Fruit fly (Drosophila melanogaster) whole organism, embryonic: ENCODE data around the gene CG6055.

Experiments used
- ATbp ChIP-seq: fragments of 200-800 bp; sonication (Bioruptor generic); optimal IDR thresholded peaks from 2 replicates; lab custom pipeline; 2017; ENCODE audit warnings: missing biosample characterization, mild to moderate bottlenecking, missing genetic modification characterization, missing genetic modification reagents
- CG10431 ChIP-seq: fragments of 200-800 bp; sonication (Bioruptor generic); optimal IDR thresholded peaks from 3 replicates; lab custom pipeline; 2018; ENCODE audit warnings: missing biosample characterization, mild to moderate bottlenecking, missing genetic modification characterization
- CG11398 ChIP-seq: fragments of 200-800 bp; sonication (Bioruptor generic); optimal IDR thresholded peaks from 2 replicates; lab custom pipeline; 2016; ENCODE audit warnings: missing biosample characterization, missing genetic modification characterization
- CG12071 ChIP-seq: fragments of 200-800 bp; sonication (Bioruptor generic); optimal IDR thresholded peaks from 3 replicates; lab custom pipeline; 2018; ENCODE audit warnings: missing biosample characterization, mild to moderate bottlenecking, missing genetic modification characterization
- CG13624 ChIP-seq: fragments of 200-800 bp; sonication (Bioruptor generic); optimal IDR thresholded peaks from 2 replicates; lab custom pipeline; 2016; ENCODE audit warnings: missing biosample characterization, missing genetic modification characterization
- CG18476 ChIP-seq: fragments of 200-800 bp; sonication (Bioruptor generic); optimal IDR thresholded peaks from 2 replicates; lab custom pipeline; 2016; ENCODE audit warnings: missing biosample characterization, mild to moderate bottlenecking, missing genetic modification characterization
- CG18599 ChIP-seq: fragments of 200-800 bp; sonication (Bioruptor generic); optimal IDR thresholded peaks from 3 replicates; lab custom pipeline; 2017; ENCODE audit warnings: missing biosample characterization, missing genetic modification characterization, mild to moderate bottlenecking, moderate library complexity, missing genetic modification reagents
- CG18764 ChIP-seq: fragments of 200-800 bp; sonication (Bioruptor generic); optimal IDR thresholded peaks from 3 replicates; lab custom pipeline; 2016; ENCODE audit warnings: missing biosample characterization, missing genetic modification characterization
- CG2120 ChIP-seq: fragments of 200-800 bp; sonication (Bioruptor generic); optimal IDR thresholded peaks from 3 replicates; lab custom pipeline; 2016; ENCODE audit warnings: missing biosample characterization, missing genetic modification characterization
- CG4707 ChIP-seq: fragments of 200-800 bp; sonication (Bioruptor generic); optimal IDR thresholded peaks from 2 replicates; lab custom pipeline; 2018; ENCODE audit warnings: missing biosample characterization, mild to moderate bottlenecking, missing genetic modification characterization, moderate library complexity
- CG6654 ChIP-seq: fragments of 200-800 bp; sonication (Bioruptor generic); optimal IDR thresholded peaks from 2 replicates; lab custom pipeline; 2017; ENCODE audit warnings: missing biosample characterization, mild to moderate bottlenecking, missing genetic modification characterization
- CG6683 ChIP-seq: fragments of 200-800 bp; sonication (Bioruptor generic); optimal IDR thresholded peaks from 2 replicates; lab custom pipeline; 2017; ENCODE audit warnings: missing biosample characterization, mild to moderate bottlenecking, missing genetic modification characterization, missing genetic modification reagents
- CG6689 ChIP-seq: fragments of 200-800 bp; sonication (Bioruptor generic); IDR thresholded peaks from 2 replicates; pipeline ENCODE4 v1.3.6; 2022; ENCODE audit warnings: missing biosample characterization, missing genetic modification characterization
- CG8359 ChIP-seq: fragments of 200-800 bp; sonication (Bioruptor generic); optimal IDR thresholded peaks from 2 replicates; lab custom pipeline; 2017; ENCODE audit warnings: missing biosample characterization, mild to moderate bottlenecking, missing genetic modification characterization, borderline replicate concordance
- CG9727 ChIP-seq: fragments of 200-800 bp; sonication (Bioruptor generic); optimal IDR thresholded peaks from 3 replicates; lab custom pipeline; 2017; ENCODE audit warnings: missing biosample characterization, mild to moderate bottlenecking, missing genetic modification characterization
- CG9797 ChIP-seq: fragments of 200-800 bp; sonication (Bioruptor generic); optimal IDR thresholded peaks from 3 replicates; lab custom pipeline; 2018; ENCODE audit warnings: missing biosample characterization, mild to moderate bottlenecking, missing genetic modification characterization
- Dfd ChIP-seq, 2 experiments: fragments of >200 bp; optimal IDR thresholded peaks; 2 replicates each; lab custom pipeline; 2017; ENCODE audit warnings: missing biosample characterization in 2 of 2, missing genetic modification characterization in 2 of 2
- Drgx ChIP-seq: fragments of 200-800 bp; sonication (Bioruptor generic); IDR thresholded peaks from 2 replicates; pipeline ENCODE4 v1.3.6; 2022; ENCODE audit warnings: missing biosample characterization, missing genetic modification characterization
- HHEX ChIP-seq: fragments of 200-800 bp; sonication (Bioruptor generic); optimal IDR thresholded peaks from 3 replicates; lab custom pipeline; 2017; ENCODE audit warnings: missing biosample characterization, mild to moderate bottlenecking, missing genetic modification characterization, missing genetic modification reagents
- HLH4C ChIP-seq: fragments of 200-800 bp; sonication (Bioruptor generic); IDR thresholded peaks from 3 replicates; pipeline ENCODE4 v1.3.6; 2022; ENCODE audit warnings: missing biosample characterization, missing genetic modification characterization; ENCODE audit not compliant: partially characterized antibody
- HmgZ ChIP-seq: fragments of 200-800 bp; sonication (Bioruptor generic); optimal IDR thresholded peaks from 2 replicates; lab custom pipeline; 2018; ENCODE audit warnings: missing biosample characterization, mild to moderate bottlenecking, missing genetic modification characterization
- Lhr ChIP-seq: fragments of 200-800 bp; sonication (Bioruptor generic); optimal IDR thresholded peaks from 3 replicates; lab custom pipeline; 2017; ENCODE audit warnings: mild to moderate bottlenecking, missing biosample characterization, missing genetic modification reagents, missing genetic modification characterization
- Lim3 ChIP-seq: fragments of 200-800 bp; sonication (Bioruptor generic); IDR thresholded peaks from 2 replicates; pipeline ENCODE4 v1.3.6; 2022; ENCODE audit warnings: missing biosample characterization, missing genetic modification characterization
- MBD-R2 ChIP-seq: fragments of 200-800 bp; sonication (Bioruptor generic); IDR thresholded peaks from 2 replicates; pipeline ENCODE4 v1.3.6; 2022; ENCODE audit warnings: missing biosample characterization, missing genetic modification characterization
- MESR4 ChIP-seq: fragments of 200-800 bp; sonication (Bioruptor generic); optimal IDR thresholded peaks from 2 replicates; lab custom pipeline; 2018; ENCODE audit warnings: missing biosample characterization, mild to moderate bottlenecking, missing genetic modification characterization, moderate library complexity
- Med ChIP-seq: fragments of 200-800 bp; sonication (Bioruptor generic); peaks from one replicate; lab custom pipeline; 2016; ENCODE audit warnings: missing biosample characterization, missing genetic modification characterization, mild to moderate bottlenecking, inconsistent platforms, moderate library complexity
- Pdp1 ChIP-seq, 2 experiments: fragments of 200-800 bp; sonication (Bioruptor generic); optimal IDR thresholded peaks; 3 replicates each; lab custom pipeline; 2016; ENCODE audit warnings: missing biosample characterization in 2 of 2, missing genetic modification characterization in 2 of 2, mild to moderate bottlenecking in 1 of 2, moderate library complexity in 1 of 2
- Sry-δ ChIP-seq: fragments of 200-800 bp; sonication (Bioruptor generic); optimal IDR thresholded peaks from 2 replicates; lab custom pipeline; 2016; ENCODE audit warnings: missing biosample characterization, missing genetic modification characterization
- ap ChIP-seq: fragments of 200-800 bp; sonication (Bioruptor generic); IDR thresholded peaks from 2 replicates; pipeline ENCODE4 v1.3.6; 2022; ENCODE audit warnings: missing biosample characterization, missing genetic modification characterization
- bbx ChIP-seq: fragments of 200-800 bp; sonication (Bioruptor generic); IDR thresholded peaks from 2 replicates; pipeline ENCODE4 v1.3.6; 2022; ENCODE audit warnings: missing biosample characterization, missing genetic modification characterization; ENCODE audit not compliant: partially characterized antibody
- btn ChIP-seq: fragments of 200-800 bp; sonication (Bioruptor generic); optimal IDR thresholded peaks from 2 replicates; lab custom pipeline; 2016; ENCODE audit warnings: missing biosample characterization, missing genetic modification characterization
- cad ChIP-seq: fragments of >200 bp; optimal IDR thresholded peaks from 2 replicates; lab custom pipeline; 2017; ENCODE audit warnings: missing biosample characterization, missing genetic modification characterization
- chinmo ChIP-seq: fragments of 200-800 bp; sonication (Bioruptor generic); IDR thresholded peaks from 4 replicates; pipeline ENCODE4 v1.3.6; 2022; ENCODE audit warnings: missing biosample characterization, missing genetic modification characterization; ENCODE audit not compliant: partially characterized antibody
- jigr1 ChIP-seq: fragments of 200-800 bp; sonication (Bioruptor generic); IDR thresholded peaks from 3 replicates; pipeline ENCODE4 v1.3.6; 2022; ENCODE audit warnings: missing biosample characterization, missing genetic modification characterization
- kay ChIP-seq: fragments of 200-800 bp; sonication (Bioruptor generic); optimal IDR thresholded peaks from 2 replicates; lab custom pipeline; 2016; ENCODE audit warnings: missing biosample characterization, missing genetic modification characterization
- kni ChIP-seq: fragments of 200-800 bp; sonication (Bioruptor generic); optimal IDR thresholded peaks from 3 replicates; lab custom pipeline; 2017; ENCODE audit warnings: mild to moderate bottlenecking, missing biosample characterization, missing genetic modification reagents, missing genetic modification characterization
- lilli ChIP-seq: fragments of 200-800 bp; sonication (Bioruptor generic); optimal IDR thresholded peaks from 3 replicates; lab custom pipeline; 2016; ENCODE audit warnings: missing biosample characterization, missing genetic modification characterization
- lov ChIP-seq, 2 experiments: fragments of 200-800 bp in 1 of 2; fragments of >200 bp in 1 of 2; sonication (Bioruptor generic) in 1 of 2; IDR thresholded peaks in 1 of 2; optimal IDR thresholded peaks in 1 of 2; 2 replicates in 1 of 2; 3 replicates in 1 of 2; pipeline versions ENCODE4 v1.3.6 to Lab custom; 2017 to 2022; ENCODE audit warnings: missing biosample characterization in 1 of 2, missing genetic modification characterization in 1 of 2
- prd ChIP-seq, 3 experiments: fragments of >200 bp in 2 of 3; fragments of 200-800 bp in 1 of 3; sonication (Bioruptor generic) in 1 of 3; optimal IDR thresholded peaks in 2 of 3; IDR thresholded peaks in 1 of 3; 2 replicates in 2 of 3; 3 replicates in 1 of 3; pipeline versions ENCODE4 v1.3.6 to Lab custom; 2017 to 2022; ENCODE audit warnings: missing biosample characterization in 1 of 3, missing genetic modification characterization in 1 of 3
- psq ChIP-seq: fragments of 200-800 bp; sonication (Bioruptor generic); optimal IDR thresholded peaks from 2 replicates; lab custom pipeline; 2017; ENCODE audit warnings: missing biosample characterization, missing genetic modification characterization
- row ChIP-seq: fragments of 200-800 bp; sonication (Bioruptor generic); IDR thresholded peaks from 3 replicates; pipeline ENCODE4 v1.3.6; 2022; ENCODE audit warnings: missing biosample characterization, missing genetic modification characterization
- run ChIP-seq: fragments of 200-800 bp; sonication (Bioruptor generic); optimal IDR thresholded peaks from 3 replicates; lab custom pipeline; 2018; ENCODE audit warnings: missing biosample characterization, mild to moderate bottlenecking, missing genetic modification characterization
- sens ChIP-seq: fragments of 200-800 bp; sonication (Bioruptor generic); peaks from one replicate; lab custom pipeline; 2016; ENCODE audit warnings: missing biosample characterization, missing genetic modification characterization
- so ChIP-seq: fragments of 200-800 bp; sonication (Bioruptor generic); IDR thresholded peaks from 3 replicates; pipeline ENCODE4 v1.3.6; 2022; ENCODE audit warnings: missing biosample characterization, missing genetic modification characterization
- tll ChIP-seq, 2 experiments: fragments of 200-800 bp in 1 of 2; fragments of >200 bp in 1 of 2; sonication (Bioruptor generic) in 1 of 2; optimal IDR thresholded peaks; 2 replicates each; lab custom pipeline; 2017 to 2019; ENCODE audit warnings: missing biosample characterization in 2 of 2, missing genetic modification characterization in 2 of 2, mild to moderate bottlenecking in 1 of 2, moderate library complexity in 1 of 2
- twi ChIP-seq: fragments of 200-800 bp; optimal IDR thresholded peaks from 2 replicates; lab custom pipeline; 2019; ENCODE audit warnings: missing biosample characterization, mild to moderate bottlenecking, missing genetic modification characterization, moderate library complexity
- vvl ChIP-seq: fragments of 200-800 bp; sonication (Bioruptor generic); IDR thresholded peaks from 2 replicates; pipeline ENCODE4 v1.3.6; 2022; ENCODE audit warnings: missing biosample characterization, missing genetic modification characterization

CG6055 gene

DNA sequence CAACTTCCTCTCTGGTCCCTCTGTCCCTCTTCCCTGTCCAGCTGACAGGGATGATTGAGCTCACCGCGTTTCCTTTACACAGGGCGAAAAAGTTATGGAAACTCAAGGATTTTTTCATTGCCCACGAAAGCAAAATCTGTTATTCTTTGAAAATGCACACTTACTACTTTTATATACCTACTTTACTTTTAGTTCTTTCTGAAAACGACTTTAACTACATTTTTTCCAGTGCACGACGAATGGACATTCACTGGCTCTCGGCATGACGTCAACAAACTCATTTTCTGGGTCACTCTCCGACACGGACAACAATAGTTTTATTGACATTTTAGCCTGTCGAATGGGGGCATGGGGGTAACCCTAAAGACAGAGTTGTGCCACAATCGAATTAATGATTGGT lies 46.5 kb downstream of the CG6055 start (continued):
- TF ChIP-seq jigr1 (GFP tag; lab: Robert Waterston, UW) (0 out of 3 replicates have a peak, but pooled peaks have one; percentile 46), run (tag; lab: Kevin White, UChicago) (no peak), so (GFP tag; lab: Robert Waterston, UW) (no peak), psq (peak; percentile 10), CG4707 (peak; percentile 29), HmgZ (tag; lab: Kevin White, UChicago) (peak; percentile 33), CG2120 (GFP tag; lab: Kevin White, UChicago) (peak; percentile 84), kay (GFP tag; lab: Kevin White, UChicago) (peak; percentile 50), tll (GFP tag; optimal IDR thresholded peaks at IDR 0.05; lab: Kevin White, UChicago) (no peak), Dfd (GFP tag; optimal IDR thresholded peaks at IDR 0.05; lab: Kevin White, UChicago) (no peak), MBD-R2 (GFP tag; lab: Robert Waterston, UW) (peak; percentile 31; the same call in 1 of the 2 replicates), HLH4C (GFP tag; lab: Robert Waterston, UW) (no peak), CG9797 (GFP tag; lab: Kevin White, UChicago) (no peak), lov (optimal IDR thresholded peaks at IDR 0.05; lab: Kevin White, UChicago) (no peak), lov (GFP tag; IDR thresholded peaks at IDR 0.05; lab: Robert Waterston, UW) (peak; percentile 82; the same call in 1 of the 3 replicates), ATbp (GFP tag; lab: Kevin White, UChicago) (peak; percentile 66), CG12071 (GFP tag; lab: Kevin White, UChicago) (peak; percentile 67), CG8359 (GFP tag; lab: Kevin White, UChicago) (peak; percentile 56), CG18476 (GFP tag; lab: Kevin White, UChicago) (peak; percentile 30), Lim3 (no peak), twi (tag; lab: Kevin White, UChicago) (peak; percentile 26), Lhr (GFP tag; lab: Kevin White, UChicago) (peak; percentile 7), CG6683 (GFP tag; lab: Kevin White, UChicago) (peak; percentile 61), CG13624 (GFP tag; lab: Kevin White, UChicago) (peak; percentile 37), HHEX (GFP tag; lab: Kevin White, UChicago) (peak; percentile 80), ap (GFP tag; lab: Robert Waterston, UW) (peak; percentile 50; the same call in 1 of the 2 replicates), CG11398 (GFP tag; lab: Kevin White, UChicago) (peak; percentile 31), btn (GFP tag; lab: Kevin White, UChicago) (peak; percentile 30)

DNA sequence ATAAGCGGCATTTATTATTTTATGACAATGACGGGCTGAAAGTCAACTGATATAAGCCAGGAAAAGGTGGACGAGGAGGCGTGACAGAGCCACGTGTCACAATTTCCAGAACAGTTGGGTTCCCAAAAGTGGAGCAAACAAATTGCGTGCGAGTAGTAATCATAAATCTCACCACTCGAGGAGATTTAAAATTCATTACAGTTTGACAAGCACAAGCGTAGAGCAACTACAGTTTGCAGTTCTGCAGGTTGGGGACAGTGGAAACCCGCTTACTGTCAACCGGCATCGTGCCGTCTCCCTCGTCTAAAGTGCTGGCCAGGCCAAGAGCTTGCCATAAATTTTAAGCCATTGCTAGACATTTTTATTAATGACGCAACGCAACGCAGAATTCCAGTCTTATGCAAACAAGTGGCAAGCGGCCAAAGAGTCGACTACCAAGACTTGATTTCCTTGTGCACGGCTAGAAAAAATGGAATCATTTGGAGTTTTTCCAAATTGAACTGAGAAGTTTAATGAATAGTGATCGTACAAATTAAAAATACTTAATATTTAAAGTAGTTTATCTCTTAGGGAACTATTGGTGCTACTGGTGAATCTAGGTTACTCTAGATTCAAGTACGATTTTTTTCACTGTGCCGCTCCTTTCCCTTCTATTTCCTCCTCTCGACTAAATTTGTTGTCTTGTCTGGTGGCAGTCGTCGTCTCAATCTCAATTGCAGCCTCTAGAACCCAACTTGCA lies 47.1 kb downstream of the CG6055 start:
- TF ChIP-seq prd (optimal IDR thresholded peaks at IDR 0.05; lab: Kevin White, UChicago) (no peak), prd (GFP tag; IDR thresholded peaks at IDR 0.05; lab: Robert Waterston, UW) (no peak; the same call in 2 of the 3 replicates), CG6689 (GFP tag; lab: Robert Waterston, UW) (peak; percentile 28; the same call in 1 of the 2 replicates), Drgx (GFP tag; lab: Robert Waterston, UW) (peak; percentile 86), bbx (GFP tag; lab: Robert Waterston, UW) (0 out of 2 replicates have a peak, but pooled peaks have one; percentile 14), vvl (GFP tag; lab: Robert Waterston, UW) (0 out of 2 replicates have a peak, but pooled peaks have one; percentile 8), lilli (GFP tag; lab: Kevin White, UChicago) (no peak), MESR4 (no peak), CG18764 (GFP tag; lab: Kevin White, UChicago) (no peak), CG10431 (no peak), row (GFP tag; lab: Robert Waterston, UW) (0 out of 3 replicates have a peak, but pooled peaks have one; percentile 8), chinmo (0 out of 4 replicates have a peak, but pooled peaks have one; percentile 8), Sry-δ (no peak), cad (GFP tag; lab: Kevin White, UChicago) (peak; percentile 66), Pdp1 (GFP tag; optimal IDR thresholded peaks at IDR 0.05; lab: Kevin White, UChicago) (peak in 1 of 2 experiments; percentile 8), CG6654 (peak; percentile 95), Med (GFP tag; lab: Kevin White, UChicago) (peak; percentile 36), CG9727 (GFP tag; lab: Kevin White, UChicago) (no peak), sens (GFP tag; lab: Kevin White, UChicago) (peak; percentile 36), kni (GFP tag; lab: Kevin White, UChicago) (peak; percentile 37), CG18599 (GFP tag; lab: Kevin White, UChicago) (no peak)
